Worm (Caenorhabditis elegans) whole organism, L4 larva: Measurements from ENCODE around the gene C24H10.4.
A peak's percentile ranks its signal among the peaks of the same experiment; 100 is the strongest.

Source experiments
- F26F4.8 ChIP-seq: fragments of 200-800 bp; sonication (Bioruptor generic); conservative IDR thresholded peaks from 2 replicates; pipeline ENCODE4 v1.3.6; 2022; ENCODE audit warnings: missing genetic modification characterization, missing compliant biosample characterization
- Y105C5A.15 ChIP-seq: fragments of 200-800 bp; sonication (Bioruptor generic); IDR thresholded peaks from 2 replicates; pipeline ENCODE4 v1.3.6; 2022; ENCODE audit warnings: missing genetic modification characterization, missing compliant biosample characterization
- Y5F2A.4 ChIP-seq: fragments of 200-800 bp; sonication (Bioruptor generic); optimal IDR thresholded peaks from 2 replicates; lab custom pipeline; 2018; ENCODE audit warnings: mild to moderate bottlenecking, missing genetic modification characterization, missing compliant biosample characterization
- ama-1 ChIP-seq: fragments of 150-350 bp; optimal IDR thresholded peaks from 2 replicates; lab custom pipeline; 2014; ENCODE audit warnings: inconsistent platforms, mixed read lengths
- ceh-20 ChIP-seq: fragments of 200-800 bp; sonication (Bioruptor generic); IDR thresholded peaks from 2 replicates; pipeline ENCODE4 v1.3.6; 2022; ENCODE audit warnings: missing genetic modification reagents, missing genetic modification characterization, missing compliant biosample characterization
- egl-27 ChIP-seq: sonication (generic microtip); optimal IDR thresholded peaks from 3 replicates; lab custom pipeline; 2017; ENCODE audit warnings: missing biosample characterization, missing genetic modification reagents, missing genetic modification characterization
- mdl-1 ChIP-seq, 2 experiments: fragments of 150-350 bp in 1 of 2; sonication (generic microtip) in 1 of 2; optimal IDR thresholded peaks; 2 replicates each; lab custom pipeline; 2014 to 2017; ENCODE audit warnings: missing biosample characterization in 2 of 2, missing genetic modification characterization in 2 of 2
- nhr-25 ChIP-seq: sonication (generic microtip); optimal IDR thresholded peaks from 2 replicates; lab custom pipeline; 2017; ENCODE audit warnings: missing genetic modification characterization, mild to moderate bottlenecking, missing compliant biosample characterization, antibody characterized with exemption, moderate library complexity, borderline replicate concordance; ENCODE audit not compliant: insufficient read depth
- nhr-41 ChIP-seq: fragments of 200-800 bp; sonication (Bioruptor generic); IDR thresholded peaks from 2 replicates; pipeline ENCODE4 v1.3.6; 2022; ENCODE audit warnings: missing genetic modification reagents, missing genetic modification characterization, missing compliant biosample characterization
- php-3 ChIP-seq: fragments of 200-800 bp; sonication (Bioruptor generic); IDR thresholded peaks from 2 replicates; pipeline ENCODE4 v1.3.6; 2022; ENCODE audit warnings: missing genetic modification reagents, missing genetic modification characterization, missing compliant biosample characterization
- snpc-4 ChIP-seq: fragments of 150-350 bp; optimal IDR thresholded peaks from 2 replicates; lab custom pipeline; 2014; ENCODE audit warnings: missing biosample characterization, missing genetic modification characterization
- unc-130 ChIP-seq: sonication (generic microtip); optimal IDR thresholded peaks from 2 replicates; lab custom pipeline; 2016; ENCODE audit warnings: missing genetic modification reagents, missing genetic modification characterization, missing compliant biosample characterization
- unc-62 ChIP-seq, 3 experiments: fragments of 150-350 bp in 1 of 3; sonication (generic microtip); optimal IDR thresholded peaks in 2 of 3; peaks in 1 of 3; 1 replicate in 1 of 3; 2 replicates in 2 of 3; lab custom pipeline; 2014 to 2017; ENCODE audit warnings: missing biosample characterization in 3 of 3, missing genetic modification characterization in 3 of 3, missing genetic modification reagents in 3 of 3, missing genotype in 1 of 3
- ztf-11 ChIP-seq: fragments of 150-350 bp; optimal IDR thresholded peaks from 2 replicates; lab custom pipeline; 2014; ENCODE audit warnings: missing biosample characterization, missing genetic modification characterization

ce11 chrX:5040038-5040437 is 19.0 kb downstream of the C24H10.4 start:
- TF ChIP-seq php-3 (GFP tag; lab: Robert Waterston, UW) (no peak), Y5F2A.4 (GFP tag; lab: Kevin White, UChicago) (no peak), ceh-20 (GFP tag; lab: Robert Waterston, UW) (no peak), mdl-1 (tag; optimal IDR thresholded peaks at IDR 0.05; lab: Kevin White, UChicago) (no peak), ama-1 (lab: Kevin White, UChicago) (no peak), nhr-41 (no peak), egl-27 (tag; lab: Kevin White, UChicago) (no peak), unc-130 (GFP tag; lab: Kevin White, UChicago) (no peak), nhr-25 (tag; lab: Kevin White, UChicago) (no peak), snpc-4 (tag; lab: Kevin White, UChicago) (no peak), ztf-11 (tag; lab: Kevin White, UChicago) (no peak), unc-62 (GFP tag; optimal IDR thresholded peaks at IDR 0.05 in 1 of 2; lab: Kevin White, UChicago) (peak in 1 of 2 experiments; percentile 92), unc-62 (tag; optimal IDR thresholded peaks at IDR 0.05; lab: Kevin White, UChicago) (no peak), F26F4.8 (GFP tag; lab: Robert Waterston, UW) (no peak), Y105C5A.15 (GFP tag; lab: Robert Waterston, UW) (no peak)
